Fruit fly (Drosophila melanogaster) whole organism, embryonic: Measurements from ENCODE around the gene Vm32E.

ENCODE experiments used
- Bteb2 ChIP-seq: fragments of 200-800 bp; sonication (Bioruptor generic); optimal IDR thresholded peaks from 2 replicates; lab custom pipeline; 2016; ENCODE audit warnings: missing biosample characterization, missing genetic modification characterization
- C15 ChIP-seq: fragments of 200-800 bp; sonication (Bioruptor generic); IDR thresholded peaks from 3 replicates; pipeline ENCODE4 v1.3.6; 2022; ENCODE audit warnings: missing biosample characterization, missing genetic modification characterization
- CG10147 ChIP-seq: fragments of 200-800 bp; sonication (Bioruptor generic); optimal IDR thresholded peaks from 2 replicates; lab custom pipeline; 2019; ENCODE audit warnings: missing biosample characterization, mild to moderate bottlenecking, missing genetic modification characterization, moderate library complexity
- CG11398 ChIP-seq: fragments of 200-800 bp; sonication (Bioruptor generic); optimal IDR thresholded peaks from 2 replicates; lab custom pipeline; 2016; ENCODE audit warnings: missing biosample characterization, missing genetic modification characterization
- CG11456 ChIP-seq: fragments of 200-800 bp; sonication (Bioruptor generic); IDR thresholded peaks from 3 replicates; pipeline ENCODE4 v1.3.6; 2022; ENCODE audit warnings: missing biosample characterization, missing genetic modification characterization
- CG13894 ChIP-seq: fragments of 200-800 bp; sonication (Bioruptor generic); optimal IDR thresholded peaks from 3 replicates; lab custom pipeline; 2018; ENCODE audit warnings: missing biosample characterization, mild to moderate bottlenecking, missing genetic modification characterization, moderate library complexity
- CG15011 ChIP-seq: fragments of 200-800 bp; sonication (Bioruptor generic); optimal IDR thresholded peaks from 3 replicates; lab custom pipeline; 2018; ENCODE audit warnings: missing biosample characterization, mild to moderate bottlenecking, missing genetic modification characterization
- CG15073 ChIP-seq: fragments of 200-800 bp; sonication (Bioruptor generic); optimal IDR thresholded peaks from 2 replicates; lab custom pipeline; 2016; ENCODE audit warnings: missing biosample characterization, missing genetic modification characterization
- CG16815 ChIP-seq: fragments of 200-800 bp; sonication (Bioruptor generic); optimal IDR thresholded peaks from 3 replicates; lab custom pipeline; 2017; ENCODE audit warnings: missing biosample characterization, mild to moderate bottlenecking, missing genetic modification characterization
- CG17385 ChIP-seq: fragments of 200-800 bp; sonication (Bioruptor generic); optimal IDR thresholded peaks from 3 replicates; lab custom pipeline; 2018; ENCODE audit warnings: missing biosample characterization, mild to moderate bottlenecking, missing genetic modification characterization
- CG1792 ChIP-seq: fragments of 200-800 bp; sonication (Bioruptor generic); optimal IDR thresholded peaks from 2 replicates; lab custom pipeline; 2016; ENCODE audit warnings: missing biosample characterization, missing genetic modification characterization
- CG2712 ChIP-seq: fragments of 200-800 bp; optimal IDR thresholded peaks from 3 replicates; lab custom pipeline; 2019; ENCODE audit warnings: missing biosample characterization, mild to moderate bottlenecking, missing genetic modification characterization, moderate library complexity
- CG3281 ChIP-seq: fragments of 200-800 bp; sonication (Bioruptor generic); optimal IDR thresholded peaks from 3 replicates; lab custom pipeline; 2017; ENCODE audit warnings: missing biosample characterization, mild to moderate bottlenecking, missing genetic modification characterization
- CG33557 ChIP-seq: fragments of 200-800 bp; sonication (Bioruptor generic); optimal IDR thresholded peaks from 2 replicates; lab custom pipeline; 2019; ENCODE audit warnings: missing biosample characterization, mild to moderate bottlenecking, missing genetic modification characterization, moderate library complexity
- CG4282 ChIP-seq: fragments of 200-800 bp; sonication (Bioruptor generic); optimal IDR thresholded peaks from 2 replicates; lab custom pipeline; 2016; ENCODE audit warnings: missing biosample characterization, missing genetic modification characterization
- CG6272 ChIP-seq: fragments of 200-800 bp; sonication (Bioruptor generic); IDR thresholded peaks from 2 replicates; pipeline ENCODE4 v1.3.6; 2022; ENCODE audit warnings: missing biosample characterization, missing genetic modification characterization
- CG6765 ChIP-seq: fragments of 200-800 bp; sonication (Bioruptor generic); optimal IDR thresholded peaks from 3 replicates; lab custom pipeline; 2017; ENCODE audit warnings: missing biosample characterization, mild to moderate bottlenecking, missing genetic modification characterization
- CG6813 ChIP-seq: fragments of 200-800 bp; sonication (Bioruptor generic); optimal IDR thresholded peaks from 2 replicates; lab custom pipeline; 2017; ENCODE audit warnings: missing biosample characterization, missing genetic modification characterization, mild to moderate bottlenecking, moderate library complexity, missing genetic modification reagents
- CG7786 ChIP-seq: fragments of 200-800 bp; sonication (Bioruptor generic); optimal IDR thresholded peaks from 2 replicates; lab custom pipeline; 2016; ENCODE audit warnings: missing biosample characterization, missing genetic modification characterization
- CG8765 ChIP-seq: fragments of 200-800 bp; sonication (Bioruptor generic); IDR thresholded peaks from 2 replicates; pipeline ENCODE4 v1.3.6; 2022; ENCODE audit warnings: missing biosample characterization, missing genetic modification characterization
- CG9932 ChIP-seq: fragments of 200-800 bp; sonication (Bioruptor generic); IDR thresholded peaks from 2 replicates; pipeline ENCODE4 v1.3.6; 2022; ENCODE audit warnings: missing biosample characterization, missing genetic modification characterization
- CkIIα-i1 ChIP-seq: fragments of 200-800 bp; sonication (Bioruptor generic); IDR thresholded peaks from 2 replicates; pipeline ENCODE4 v1.3.6; 2022; ENCODE audit warnings: missing biosample characterization, missing genetic modification characterization
- Dip2 ChIP-seq: fragments of 200-800 bp; sonication (Bioruptor generic); IDR thresholded peaks from 2 replicates; pipeline ENCODE4 v1.3.6; 2022; ENCODE audit warnings: missing biosample characterization, missing genetic modification characterization
- Doc3 ChIP-seq: fragments of 200-800 bp; sonication (Bioruptor generic); IDR thresholded peaks from 3 replicates; pipeline ENCODE4 v1.3.6; 2022; ENCODE audit warnings: missing biosample characterization, missing genetic modification characterization; ENCODE audit not compliant: partially characterized antibody
- E2f2 ChIP-seq: fragments of 200-800 bp; sonication (Bioruptor generic); IDR thresholded peaks from 2 replicates; pipeline ENCODE4 v1.3.6; 2022; ENCODE audit warnings: missing biosample characterization, missing genetic modification characterization
- Fer1 ChIP-seq: fragments of 200-800 bp; sonication (Bioruptor generic); optimal IDR thresholded peaks from 2 replicates; lab custom pipeline; 2017; ENCODE audit warnings: missing biosample characterization, mild to moderate bottlenecking, missing genetic modification characterization
- Gug ChIP-seq: fragments of 200-800 bp; sonication (Bioruptor generic); IDR thresholded peaks from 4 replicates; pipeline ENCODE4 v1.3.6; 2022; ENCODE audit warnings: missing biosample characterization, missing genetic modification characterization
- Hr39 ChIP-seq: fragments of >200 bp; optimal IDR thresholded peaks from 2 replicates; lab custom pipeline; 2017
- Lim3 ChIP-seq: fragments of 200-800 bp; sonication (Bioruptor generic); IDR thresholded peaks from 2 replicates; pipeline ENCODE4 v1.3.6; 2022; ENCODE audit warnings: missing biosample characterization, missing genetic modification characterization
- MBD-R2 ChIP-seq: fragments of 200-800 bp; sonication (Bioruptor generic); IDR thresholded peaks from 2 replicates; pipeline ENCODE4 v1.3.6; 2022; ENCODE audit warnings: missing biosample characterization, missing genetic modification characterization
- Mad ChIP-seq: fragments of 200-800 bp; sonication (Bioruptor generic); optimal IDR thresholded peaks from 2 replicates; lab custom pipeline; 2016; ENCODE audit warnings: missing biosample characterization, missing genetic modification characterization
- Oli ChIP-seq: fragments of 200-800 bp; sonication (Bioruptor generic); optimal IDR thresholded peaks from 2 replicates; lab custom pipeline; 2018; ENCODE audit warnings: missing biosample characterization, mild to moderate bottlenecking, missing genetic modification characterization, moderate library complexity
- Poxn ChIP-seq: fragments of 200-800 bp; sonication (Bioruptor generic); IDR thresholded peaks from 2 replicates; pipeline ENCODE4 v1.3.6; 2022; ENCODE audit warnings: missing biosample characterization, missing genetic modification characterization
- Stat92E ChIP-seq, 3 experiments: fragments of >200 bp in 2 of 3; fragments of 200-800 bp in 1 of 3; sonication (Bioruptor generic) in 1 of 3; optimal IDR thresholded peaks; 2 replicates each; lab custom pipeline; 2017 to 2019; ENCODE audit warnings: missing biosample characterization in 3 of 3, missing genetic modification characterization in 3 of 3, mild to moderate bottlenecking in 1 of 3, moderate library complexity in 1 of 3
- ase ChIP-seq: fragments of 200-800 bp; sonication (Bioruptor generic); IDR thresholded peaks from 3 replicates; pipeline ENCODE4 v1.3.6; 2022; ENCODE audit warnings: missing biosample characterization, missing genetic modification characterization
- ash1 ChIP-seq: fragments of 200-800 bp; sonication (Bioruptor generic); optimal IDR thresholded peaks from 2 replicates; lab custom pipeline; 2018; ENCODE audit warnings: missing biosample characterization, mild to moderate bottlenecking, missing genetic modification characterization
- croc ChIP-seq: fragments of 200-800 bp; sonication (Bioruptor generic); conservative IDR thresholded peaks from 3 replicates; pipeline ENCODE4 v1.3.6; 2022; ENCODE audit warnings: missing biosample characterization, missing genetic modification characterization
- crol ChIP-seq: fragments of 200-800 bp; sonication (Bioruptor generic); IDR thresholded peaks from 2 replicates; pipeline ENCODE4 v1.3.6; 2022; ENCODE audit warnings: missing biosample characterization, missing genetic modification characterization
- dpn ChIP-seq, 2 experiments: fragments of 200-800 bp; sonication (Bioruptor generic); optimal IDR thresholded peaks; 3 replicates each; lab custom pipeline; 2016; ENCODE audit warnings: missing biosample characterization in 2 of 2, missing genetic modification characterization in 2 of 2
- gsb-n ChIP-seq: fragments of 200-800 bp; sonication (Bioruptor generic); optimal IDR thresholded peaks from 3 replicates; lab custom pipeline; 2018; ENCODE audit warnings: missing biosample characterization, mild to moderate bottlenecking, missing genetic modification characterization
- hbn ChIP-seq: fragments of 200-800 bp; sonication (Bioruptor generic); IDR thresholded peaks from 2 replicates; pipeline ENCODE4 v1.3.6; 2022; ENCODE audit warnings: missing biosample characterization, missing genetic modification characterization; ENCODE audit not compliant: partially characterized antibody
- luna ChIP-seq: fragments of 200-800 bp; sonication (Bioruptor generic); optimal IDR thresholded peaks from 2 replicates; lab custom pipeline; 2016; ENCODE audit warnings: missing biosample characterization, missing genetic modification characterization
- mam ChIP-seq: fragments of 200-800 bp; sonication (Bioruptor generic); optimal IDR thresholded peaks from 3 replicates; lab custom pipeline; 2016; ENCODE audit warnings: missing biosample characterization, missing genetic modification characterization
- mirr ChIP-seq: fragments of 200-800 bp; sonication (Bioruptor generic); optimal IDR thresholded peaks from 3 replicates; lab custom pipeline; 2018; ENCODE audit warnings: missing biosample characterization, mild to moderate bottlenecking, missing genetic modification characterization
- p53 ChIP-seq: fragments of 200-800 bp; sonication (Bioruptor generic); optimal IDR thresholded peaks from 2 replicates; lab custom pipeline; 2016; ENCODE audit warnings: missing biosample characterization, missing genetic modification characterization
- prd ChIP-seq, 3 experiments: fragments of >200 bp in 2 of 3; fragments of 200-800 bp in 1 of 3; sonication (Bioruptor generic) in 1 of 3; optimal IDR thresholded peaks in 2 of 3; IDR thresholded peaks in 1 of 3; 2 replicates in 2 of 3; 3 replicates in 1 of 3; pipeline versions ENCODE4 v1.3.6 to Lab custom; 2017 to 2022; ENCODE audit warnings: missing biosample characterization in 1 of 3, missing genetic modification characterization in 1 of 3
- row ChIP-seq: fragments of 200-800 bp; sonication (Bioruptor generic); IDR thresholded peaks from 3 replicates; pipeline ENCODE4 v1.3.6; 2022; ENCODE audit warnings: missing biosample characterization, missing genetic modification characterization
- sd ChIP-seq: fragments of 200-800 bp; sonication (Bioruptor generic); optimal IDR thresholded peaks from 3 replicates; lab custom pipeline; 2018; ENCODE audit warnings: missing biosample characterization, mild to moderate bottlenecking, missing genetic modification characterization, moderate library complexity
- sens ChIP-seq: fragments of 200-800 bp; sonication (Bioruptor generic); peaks from one replicate; lab custom pipeline; 2016; ENCODE audit warnings: missing biosample characterization, missing genetic modification characterization
- wdn ChIP-seq: fragments of 200-800 bp; sonication (Bioruptor generic); IDR thresholded peaks from 2 replicates; pipeline ENCODE4 v1.3.6; 2022; ENCODE audit warnings: missing biosample characterization, missing genetic modification characterization
- wor ChIP-seq: fragments of 200-800 bp; sonication (Bioruptor generic); IDR thresholded peaks from 2 replicates; pipeline ENCODE4 v1.3.6; 2022; ENCODE audit warnings: missing biosample characterization, missing genetic modification characterization
- zen2 ChIP-seq: fragments of 200-800 bp; sonication (Bioruptor generic); IDR thresholded peaks from 3 replicates; pipeline ENCODE4 v1.3.6; 2022; ENCODE audit warnings: missing biosample characterization, missing genetic modification characterization; ENCODE audit not compliant: partially characterized antibody

Vm32E gene

DNA sequence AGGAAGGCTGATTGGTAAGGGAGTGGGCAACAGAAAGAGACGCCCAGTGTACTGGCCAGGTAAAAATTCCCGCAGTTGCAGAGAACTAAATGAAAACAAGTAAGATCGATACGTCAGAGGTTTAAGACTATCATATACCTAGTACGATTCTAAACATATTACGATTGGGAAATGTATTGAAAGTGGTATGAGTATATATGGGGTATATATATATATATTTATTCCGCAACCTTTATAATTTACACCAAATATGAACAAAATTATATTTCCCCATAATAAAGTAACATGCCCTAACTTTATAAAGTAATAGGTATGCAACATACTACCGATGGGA lies 17.6 kb upstream of the Vm32E start (continued):
- no peak for TF ChIP-seq Fer1
- TF ChIP-seq Bteb2 (GFP tag; lab: Kevin White, UChicago) = no peak
- TF ChIP-seq row (GFP tag; lab: Robert Waterston, UW) = peak; percentile 76
- no peak for TF ChIP-seq zen2
- TF ChIP-seq CG7786 = no peak
- no peak for TF ChIP-seq CkIIα-i1 (GFP tag; lab: Robert Waterston, UW)
- no peak for TF ChIP-seq CG6272
- no peak for TF ChIP-seq Dip2
- TF ChIP-seq prd (optimal IDR thresholded peaks at IDR 0.05; lab: Kevin White, UChicago) = no peak
- TF ChIP-seq prd (GFP tag; IDR thresholded peaks at IDR 0.05; lab: Robert Waterston, UW) = peak; percentile 68
- TF ChIP-seq ase (GFP tag; lab: Robert Waterston, UW) = no peak
- TF ChIP-seq dpn (GFP tag; optimal IDR thresholded peaks at IDR 0.05; lab: Kevin White, UChicago) = peak in 1 of 2 experiments; percentile 26
- TF ChIP-seq ash1 (GFP tag; lab: Kevin White, UChicago) = no peak
- peak; percentile 74; the same call in 1 of the 2 replicates for TF ChIP-seq CG8765 (GFP tag; lab: Robert Waterston, UW)
- peak; percentile 17; the same call in 1 of the 2 replicates for TF ChIP-seq E2f2
- no peak for TF ChIP-seq CG13894 (tag; lab: Kevin White, UChicago)
- TF ChIP-seq Hr39 (lab: Kevin White, UChicago) = no peak
- TF ChIP-seq CG16815 (GFP tag; lab: Kevin White, UChicago) = peak; percentile 76
- TF ChIP-seq luna = no peak
- no peak for TF ChIP-seq hbn
- no peak for TF ChIP-seq CG3281 (GFP tag; lab: Kevin White, UChicago)
- no peak for TF ChIP-seq CG15073
- no peak for TF ChIP-seq Lim3
- no peak for TF ChIP-seq wdn (GFP tag; lab: Robert Waterston, UW)
- no peak for TF ChIP-seq C15 (GFP tag; lab: Robert Waterston, UW)
- peak; percentile 5 for TF ChIP-seq CG15011 (GFP tag; lab: Kevin White, UChicago)
- TF ChIP-seq CG33557 (GFP tag; lab: Kevin White, UChicago) = peak; percentile 17
- no peak for TF ChIP-seq CG9932 (GFP tag; lab: Robert Waterston, UW)
- peak; percentile 68 for TF ChIP-seq sens
- TF ChIP-seq p53 (GFP tag; lab: Kevin White, UChicago) = no peak
- TF ChIP-seq gsb-n (tag; lab: Kevin White, UChicago) = peak; percentile 77
- TF ChIP-seq Oli (tag; lab: Kevin White, UChicago) = peak; percentile 52
- TF ChIP-seq Poxn = no peak
- peak; percentile 87 for TF ChIP-seq CG2712
- no peak for TF ChIP-seq MBD-R2 (GFP tag; lab: Robert Waterston, UW)
- no peak for TF ChIP-seq Mad (GFP tag; lab: Kevin White, UChicago)
- no peak for TF ChIP-seq CG6765
- TF ChIP-seq CG6813 (GFP tag; lab: Kevin White, UChicago) = peak; percentile 12
- no peak for TF ChIP-seq CG1792 (GFP tag; lab: Kevin White, UChicago)
- TF ChIP-seq Doc3 (GFP tag; lab: Robert Waterston, UW) = no peak
- TF ChIP-seq CG10147 (GFP tag; lab: Kevin White, UChicago) = no peak
- TF ChIP-seq Gug = no peak
- no peak for TF ChIP-seq CG4282 (GFP tag; lab: Kevin White, UChicago)
- no peak for TF ChIP-seq crol (GFP tag; lab: Robert Waterston, UW)
- TF ChIP-seq mam (GFP tag; lab: Kevin White, UChicago) = no peak
- TF ChIP-seq wor (GFP tag; lab: Robert Waterston, UW) = no peak
- no peak for TF ChIP-seq CG11456
- TF ChIP-seq CG17385 (GFP tag; lab: Kevin White, UChicago) = peak; percentile 3
- peak; percentile 59 for TF ChIP-seq croc
- TF ChIP-seq Stat92E (GFP tag; optimal IDR thresholded peaks at IDR 0.05; lab: Kevin White, UChicago) = peak in 1 of 3 experiments; percentile 69
- TF ChIP-seq mirr (GFP tag; lab: Kevin White, UChicago) = no peak
- no peak for TF ChIP-seq sd (tag; lab: Kevin White, UChicago)
- no peak for TF ChIP-seq CG11398 (GFP tag; lab: Kevin White, UChicago)
